Worm (Caenorhabditis elegans) whole organism, L2 larva: Measurements from ENCODE around the gene B0524.2.

Experiments
- R02D3.7 ChIP-seq: fragments of 150-350 bp; optimal IDR thresholded peaks from 2 replicates; lab custom pipeline; 2014; ENCODE audit warnings: missing biosample characterization, missing genetic modification characterization
- ceh-82 ChIP-seq: fragments of 150-350 bp; optimal IDR thresholded peaks from 2 replicates; lab custom pipeline; 2014; ENCODE audit warnings: missing biosample characterization, missing genetic modification characterization
- mdl-1 ChIP-seq, 2 experiments: fragments of 150-350 bp in 1 of 2; sonication (generic microtip) in 1 of 2; optimal IDR thresholded peaks; 2 replicates each; lab custom pipeline; 2017; ENCODE audit warnings: missing biosample characterization in 2 of 2, missing genetic modification characterization in 2 of 2
- unc-39 ChIP-seq: fragments of 150-350 bp; optimal IDR thresholded peaks from 2 replicates; lab custom pipeline; 2014; ENCODE audit warnings: missing biosample characterization, missing genetic modification characterization
- ztf-4 ChIP-seq: fragments of 150-350 bp; optimal IDR thresholded peaks from 2 replicates; lab custom pipeline; 2014; ENCODE audit warnings: missing biosample characterization, missing genetic modification characterization

DNA sequence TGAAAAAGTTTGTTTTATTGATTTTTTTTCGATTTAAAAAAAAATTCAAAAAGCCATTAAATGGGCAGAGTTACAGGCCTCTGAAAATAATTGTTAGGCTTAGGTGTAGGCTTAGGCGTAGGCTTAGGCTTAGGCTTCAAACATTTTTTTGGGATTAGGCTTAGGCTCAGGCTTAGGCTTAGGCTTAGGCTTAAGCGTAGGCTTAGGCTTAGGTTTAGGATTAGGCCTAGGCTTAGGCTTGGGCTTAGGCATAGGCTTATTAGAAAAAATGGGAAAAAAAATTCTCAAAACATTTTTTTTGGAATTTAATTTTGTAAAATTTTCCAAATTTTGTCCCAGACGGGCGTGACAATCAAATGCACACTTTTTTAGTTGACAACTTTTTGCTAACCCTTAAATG, 37.7 kb upstream of the B0524.2 start:
- no peak for TF ChIP-seq unc-39 (tag; lab: Kevin White, UChicago)
- TF ChIP-seq R02D3.7 (tag; lab: Kevin White, UChicago), result no peak
- no peak for TF ChIP-seq ztf-4 (tag; lab: Kevin White, UChicago)
- no peak for TF ChIP-seq mdl-1 (tag; optimal IDR thresholded peaks at IDR 0.05; lab: Kevin White, UChicago)
- TF ChIP-seq ceh-82, result no peak
